Worm (Caenorhabditis elegans) whole organism, L4/young adult: ENCODE data around the gene W07E11.1.
A peak's percentile ranks its signal among the peaks of the same experiment; 100 is the strongest.

ENCODE experiments used
- W03F9.2 ChIP-seq: fragments of 150-350 bp; optimal IDR thresholded peaks from 2 replicates; lab custom pipeline; 2014; ENCODE audit warnings: missing biosample characterization, missing genetic modification characterization
- dao-5 ChIP-seq: sonication (generic microtip); optimal IDR thresholded peaks from 2 replicates; lab custom pipeline; 2016; ENCODE audit warnings: missing genotype, missing genetic modification characterization, moderate library complexity, missing compliant biosample characterization
- him-1 ChIP-seq: sonication (generic microtip); optimal IDR thresholded peaks from 2 replicates; lab custom pipeline; 2016; ENCODE audit warnings: missing genotype, missing genetic modification reagents, missing genetic modification characterization, missing compliant biosample characterization

The W07E11.1 gene

ce11 chrX:10130159-10130558, 45.7 kb downstream of the W07E11.1 start:
- TF ChIP-seq him-1 (no peak), W03F9.2 (no peak), dao-5 (tag; lab: Kevin White, UChicago) (no peak)

- peak; percentile 47 for TF ChIP-seq him-1
Measured at ce11 chrX:10132546-10133032, 48.2 kb downstream of the W07E11.1 start.

ce11 chrX:10133082-10133481, 48.7 kb downstream of the W07E11.1 start, which contains the start of gene unc-58:
Gene unc-58 (minus strand): TSS chrX:10133182.
- TF ChIP-seq W03F9.2 = no peak
- TF ChIP-seq dao-5 (tag; lab: Kevin White, UChicago) = no peak
- no peak for TF ChIP-seq him-1

ce11 chrX:10138494-10138893, 54.1 kb downstream of the W07E11.1 start, which contains the start of gene moc-1:
Gene moc-1 (minus strand): TSS chrX:10138620.
- TF ChIP-seq W03F9.2 (no peak), him-1 (no peak), dao-5 (tag; lab: Kevin White, UChicago) (no peak)

DNA sequence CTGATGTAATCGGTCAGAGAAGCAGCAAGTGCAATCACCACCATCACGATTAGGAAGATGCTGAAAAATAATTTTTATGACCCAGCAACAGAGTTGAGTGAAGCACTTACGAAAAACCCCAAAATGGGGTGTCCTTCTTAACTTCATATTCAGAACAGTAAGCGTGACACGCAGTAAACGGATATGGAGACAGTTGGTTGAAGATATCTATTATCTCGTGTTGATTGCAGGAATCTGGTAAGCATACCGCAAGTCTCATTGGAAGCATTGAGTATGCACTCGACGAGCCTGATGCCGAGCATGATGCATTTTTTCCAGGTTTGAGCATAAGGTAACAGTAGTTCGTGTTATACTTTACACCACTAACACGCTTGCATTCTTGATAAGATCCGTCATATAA, 56.8 kb downstream of the W07E11.1 start:
- TF ChIP-seq dao-5 (tag; lab: Kevin White, UChicago) (no peak), him-1 (no peak), W03F9.2 (no peak)

DNA sequence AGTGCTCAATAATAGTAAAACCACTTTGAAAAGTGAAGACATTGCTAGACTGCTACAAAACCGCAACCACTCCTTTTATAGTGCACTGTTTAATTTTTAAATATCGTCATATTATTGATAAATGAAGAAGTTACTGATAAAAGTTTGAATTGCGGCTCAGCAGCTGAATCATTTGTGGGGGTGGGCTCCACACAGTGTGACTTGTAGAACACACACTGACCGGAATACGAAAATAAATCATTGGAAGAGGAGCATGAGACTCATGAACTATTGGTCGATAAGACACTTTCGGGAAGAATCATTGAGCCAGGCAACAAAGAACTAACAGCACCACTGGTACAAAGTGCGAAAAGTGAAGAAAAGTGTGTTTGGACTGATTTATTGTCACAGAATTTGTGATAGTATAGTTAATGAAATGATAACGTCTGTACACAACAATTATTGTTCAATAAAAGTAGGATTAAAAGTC, 57.6 kb downstream of the W07E11.1 start, which contains the start of gene oac-14:
TSS of gene oac-14 (minus strand) at position 51 of the 469 bp plus-strand sequence.
- no peak for TF ChIP-seq W03F9.2
- no peak for TF ChIP-seq him-1
- TF ChIP-seq dao-5 (tag; lab: Kevin White, UChicago) = no peak

DNA sequence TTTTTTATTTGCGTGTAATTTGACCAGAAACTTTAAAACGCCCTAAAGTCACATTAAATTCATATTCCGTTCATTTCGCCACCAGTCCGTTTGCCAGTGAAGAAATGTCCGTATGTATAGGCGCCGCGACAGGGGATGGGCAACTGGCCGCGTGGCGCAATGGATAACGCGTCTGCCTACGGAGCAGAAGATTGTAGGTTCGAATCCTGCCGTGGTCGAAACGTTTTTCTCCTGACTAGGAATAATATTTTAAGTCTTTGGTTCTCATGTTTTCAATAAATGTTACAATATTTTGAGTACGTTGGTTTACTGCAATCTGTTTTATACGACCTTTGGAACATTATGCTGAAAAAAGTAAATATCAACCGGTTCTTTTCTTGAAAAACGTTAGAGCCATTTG, 60.6 kb downstream of the W07E11.1 start:
- TF ChIP-seq him-1 (peak; percentile 87), W03F9.2 (peak; percentile 32), dao-5 (tag; lab: Kevin White, UChicago) (peak; percentile 72)

DNA sequence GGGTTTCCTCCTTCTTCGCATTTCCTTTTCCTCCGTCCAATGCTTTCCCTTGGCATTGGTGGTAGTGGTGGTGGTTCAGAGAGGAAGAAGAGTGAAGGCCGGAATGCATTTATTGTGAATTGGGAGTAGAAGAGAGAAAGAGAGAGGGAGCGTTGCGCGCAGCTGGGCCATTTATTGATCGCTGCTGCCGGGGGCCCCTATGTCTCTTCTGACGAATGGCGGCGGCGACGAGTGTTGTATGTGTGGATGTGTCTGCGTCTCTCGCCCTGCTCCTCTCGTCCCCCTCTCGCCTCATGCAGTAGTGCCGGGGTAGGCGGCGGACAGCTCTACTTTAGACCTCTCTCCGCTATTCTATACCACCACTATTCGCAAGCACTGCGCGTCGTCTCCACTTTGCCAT, 62.2 kb downstream of the W07E11.1 start, which contains the start of gene unc-115:
TSS of gene unc-115 (plus strand) at position 301 of the 400 bp plus-strand sequence.
- TF ChIP-seq W03F9.2 (peak; percentile 55), him-1 (peak; percentile 88), dao-5 (tag; lab: Kevin White, UChicago) (no peak)

- TF ChIP-seq him-1 (no peak), W03F9.2 (no peak), dao-5 (tag; lab: Kevin White, UChicago) (no peak)
Measured at ce11 chrX:10147236-10147635, 62.8 kb downstream of the W07E11.1 start.

ce11 chrX:10148235-10148872, 63.9 kb downstream of the W07E11.1 start:
- peak; percentile 18 for TF ChIP-seq W03F9.2
- TF ChIP-seq dao-5 (tag; lab: Kevin White, UChicago) = no peak

DNA sequence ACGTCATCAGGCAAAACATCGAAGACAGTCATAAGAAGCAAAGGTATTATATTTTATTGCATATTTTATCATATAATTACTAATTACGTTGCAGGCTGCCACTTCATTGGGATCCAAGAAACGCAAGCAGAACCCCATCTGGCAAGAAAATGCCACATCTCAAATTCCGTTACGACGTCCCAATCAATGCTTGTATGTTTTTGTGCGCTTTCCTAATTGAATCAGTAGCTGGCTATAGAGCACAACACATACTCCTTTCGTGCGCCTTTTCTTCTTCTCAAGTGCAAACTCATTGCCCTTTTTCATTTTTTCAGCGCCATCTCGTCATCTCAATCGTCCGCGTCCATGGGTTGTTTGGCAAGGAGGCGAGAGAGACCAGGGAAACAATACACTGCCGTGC, 66.5 kb downstream of the W07E11.1 start:
- TF ChIP-seq W03F9.2 = no peak
- no peak for TF ChIP-seq dao-5 (tag; lab: Kevin White, UChicago)
- no peak for TF ChIP-seq him-1
